Worm (Caenorhabditis elegans) whole organism, early embryonic: ENCODE measurements around the gene acs-7.

ENCODE experiments used
- B0310.2 ChIP-seq: sonication (generic microtip); optimal IDR thresholded peaks from 2 replicates; lab custom pipeline; 2016; ENCODE audit warnings: mild to moderate bottlenecking, missing genetic modification characterization, missing compliant biosample characterization
- ama-1 ChIP-seq: fragments of 150-350 bp; optimal IDR thresholded peaks from 2 replicates; lab custom pipeline; 2014
- flt-1 ChIP-seq: fragments of 200-800 bp; sonication (Bioruptor generic); IDR thresholded peaks from 2 replicates; pipeline ENCODE4 v1.3.6; 2022; ENCODE audit warnings: missing genetic modification characterization, missing compliant biosample characterization
- scrt-1 ChIP-seq: fragments of 200-800 bp; sonication (Bioruptor generic); IDR thresholded peaks from 2 replicates; pipeline ENCODE4 v1.3.6; 2022; ENCODE audit warnings: missing genetic modification characterization, missing compliant biosample characterization
- tbx-11 ChIP-seq: fragments of 200-800 bp; sonication (Bioruptor generic); IDR thresholded peaks from 2 replicates; pipeline ENCODE4 v1.3.6; 2022; ENCODE audit warnings: missing genetic modification characterization, missing compliant biosample characterization
- tra-4 ChIP-seq: sonication (generic microtip); optimal IDR thresholded peaks from 2 replicates; lab custom pipeline; 2017; ENCODE audit warnings: missing genetic modification characterization, missing compliant biosample characterization

DNA sequence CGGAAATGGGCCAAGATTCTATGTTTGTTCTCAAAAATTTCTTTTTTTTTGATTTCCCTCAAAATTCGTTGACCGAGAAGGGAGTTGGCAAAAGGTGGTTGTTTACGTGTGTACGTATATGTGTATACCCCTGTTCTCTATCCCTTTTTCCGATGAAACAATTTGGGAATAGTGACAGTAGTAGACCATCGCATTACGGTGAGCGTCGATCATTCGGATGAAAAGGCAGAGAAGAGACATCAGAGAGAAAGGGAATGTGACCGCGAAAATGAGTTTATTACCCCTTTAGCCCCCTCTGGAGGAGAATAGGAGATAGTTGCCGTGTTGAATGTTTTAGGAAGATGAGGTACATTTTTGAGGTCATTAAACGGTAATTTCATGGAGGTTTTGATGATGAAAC is 31.8 kb upstream of the acs-7 start:
- no peak for TF ChIP-seq ama-1 (lab: Kevin White, UChicago)
- no peak for TF ChIP-seq tra-4 (tag; lab: Kevin White, UChicago)
- no peak for TF ChIP-seq scrt-1 (GFP tag; lab: Robert Waterston, UW)
- TF ChIP-seq tbx-11 (GFP tag; lab: Robert Waterston, UW), result no peak
- TF ChIP-seq B0310.2, result no peak
- TF ChIP-seq flt-1 (GFP tag; lab: Robert Waterston, UW), result no peak
